Fruit fly (Drosophila melanogaster): ENCODE data around the gene Nep5.

- TF ChIP-seq bab1 (GFP tag; optimal IDR thresholded peaks at IDR 0.05) (no peak), pad (GFP tag; optimal IDR thresholded peaks at IDR 0.05) (no peak), CG7045 (GFP tag; optimal IDR thresholded peaks at IDR 0.05) (no peak), kay (GFP tag; ENCODE audit: borderline replicate concordance) (peak; percentile 69), Mnt (GFP tag; optimal IDR thresholded peaks at IDR 0.05) (no peak), cnc (optimal IDR thresholded peaks at IDR 0.05) (no peak), CG1620 (GFP tag; optimal IDR thresholded peaks at IDR 0.05) (no peak), CG7101 (tag; optimal IDR thresholded peaks at IDR 0.05) (no peak), ovo (GFP tag; optimal IDR thresholded peaks at IDR 0.05) (no peak), Clk (GFP tag; optimal IDR thresholded peaks at IDR 0.05) (no peak), CG5204 (GFP tag; optimal IDR thresholded peaks at IDR 0.05) (no peak)
Measured at dm6 chr3R:27070906-27071498, 7.0 kb upstream of the Nep5 start.

Measured in whole organism, adult.